Fruit fly (Drosophila melanogaster) whole organism, wandering third instar larva: Measurements from ENCODE around the gene Dsor1.

Experiments
- CG32264 ChIP-seq: fragments of 200-800 bp; sonication (Bioruptor generic); optimal IDR thresholded peaks from 2 replicates; lab custom pipeline; 2016; ENCODE audit warnings: missing biosample characterization, missing genetic modification characterization
- CG9705 ChIP-seq: fragments of 200-800 bp; sonication (Bioruptor generic); optimal IDR thresholded peaks from 2 replicates; lab custom pipeline; 2018; ENCODE audit warnings: missing biosample characterization, mild to moderate bottlenecking, missing genetic modification characterization
- CrebA ChIP-seq: fragments of 200-800 bp; sonication (Bioruptor generic); optimal IDR thresholded peaks from 2 replicates; lab custom pipeline; 2016; ENCODE audit warnings: missing biosample characterization, mild to moderate bottlenecking, missing genetic modification characterization, borderline replicate concordance
- Dfd ChIP-seq: fragments of >200 bp; optimal IDR thresholded peaks from 2 replicates; lab custom pipeline; 2017; ENCODE audit warnings: missing biosample characterization, missing genetic modification characterization
- Dif ChIP-seq: fragments of 200-275, 200-300 bp; sonication (Bioruptor generic); optimal IDR thresholded peaks from 2 replicates; lab custom pipeline; 2018; ENCODE audit warnings: missing biosample characterization, missing genetic modification characterization; ENCODE audit not compliant: partially characterized antibody
- GATAd ChIP-seq: sonication (Bioruptor generic); optimal IDR thresholded peaks from 2 replicates; lab custom pipeline; 2016; ENCODE audit warnings: missing biosample characterization, missing genetic modification characterization
- HLH106 ChIP-seq: fragments of 200-800 bp; optimal IDR thresholded peaks from 3 replicates; lab custom pipeline; 2019; ENCODE audit warnings: missing biosample characterization, mild to moderate bottlenecking, missing genetic modification characterization, moderate library complexity
- Hnf4 ChIP-seq: fragments of 200-800 bp; sonication (Bioruptor generic); optimal IDR thresholded peaks from 2 replicates; lab custom pipeline; 2016; ENCODE audit warnings: missing biosample characterization, mild to moderate bottlenecking, missing genetic modification characterization
- Hr78 ChIP-seq: fragments of >200 bp; optimal IDR thresholded peaks from 2 replicates; lab custom pipeline; 2017; ENCODE audit warnings: missing biosample characterization, missing genetic modification characterization
- Hr83 ChIP-seq: fragments of 200-300 bp; sonication (Bioruptor generic); optimal IDR thresholded peaks from 2 replicates; lab custom pipeline; 2016; ENCODE audit warnings: missing biosample characterization, mild to moderate bottlenecking, missing genetic modification characterization, moderate library complexity; ENCODE audit not compliant: poor library complexity, severe bottlenecking
- Jra ChIP-seq: sonication (Bioruptor generic); optimal IDR thresholded peaks from 2 replicates; lab custom pipeline; 2016; ENCODE audit warnings: missing biosample characterization, missing genetic modification characterization
- Mio ChIP-seq: sonication (Bioruptor generic); optimal IDR thresholded peaks from 2 replicates; lab custom pipeline; 2016; ENCODE audit warnings: missing biosample characterization, missing genetic modification characterization
- Myc ChIP-seq: fragments of >200 bp; optimal IDR thresholded peaks from 2 replicates; lab custom pipeline; 2017
- N ChIP-seq: fragments of >200 bp; optimal IDR thresholded peaks from 2 replicates; lab custom pipeline; 2018; ENCODE audit warnings: missing biosample characterization, missing external identifiers, missing genetic modification characterization
- OdsH ChIP-seq: fragments of 200-800 bp; sonication (Bioruptor generic); optimal IDR thresholded peaks from 2 replicates; lab custom pipeline; 2016; ENCODE audit warnings: missing biosample characterization, mild to moderate bottlenecking, missing genetic modification characterization
- Rel ChIP-seq, 2 experiments: fragments of 200-800 bp; sonication (Bioruptor generic) in 1 of 2; optimal IDR thresholded peaks; 2 replicates in 1 of 2; 3 replicates in 1 of 2; lab custom pipeline; 2016 to 2019; ENCODE audit warnings: mild to moderate bottlenecking in 2 of 2, missing biosample characterization in 2 of 2, missing genetic modification characterization in 2 of 2, moderate library complexity in 1 of 2
- Sp1 ChIP-seq: fragments of 200-800 bp; sonication (Bioruptor generic); optimal IDR thresholded peaks from 3 replicates; lab custom pipeline; 2019; ENCODE audit warnings: missing biosample characterization, mild to moderate bottlenecking, missing genetic modification characterization, moderate library complexity
- br ChIP-seq: fragments of 200-800 bp; sonication (Bioruptor generic); optimal IDR thresholded peaks from 2 replicates; lab custom pipeline; 2016; ENCODE audit warnings: missing biosample characterization, missing genetic modification characterization
- brk ChIP-seq: fragments of 200-800 bp; sonication (Bioruptor generic); optimal IDR thresholded peaks from 2 replicates; lab custom pipeline; 2016; ENCODE audit warnings: missing biosample characterization, mild to moderate bottlenecking, missing genetic modification characterization
- dl ChIP-seq, 2 experiments: fragments of 175-275, 200-275 bp in 1 of 2; fragments of 200-275 bp in 1 of 2; sonication (Bioruptor generic); optimal IDR thresholded peaks; lab custom pipeline; 2018; ENCODE audit warnings: mild to moderate bottlenecking in 2 of 2, missing biosample characterization in 2 of 2, missing genetic modification characterization in 2 of 2, moderate library complexity in 2 of 2; ENCODE audit not compliant: partially characterized antibody in 2 of 2, insufficient read depth in 1 of 2
- h ChIP-seq: fragments of 200-800 bp; sonication (Bioruptor generic); optimal IDR thresholded peaks from 3 replicates; lab custom pipeline; 2016; ENCODE audit warnings: missing biosample characterization, mild to moderate bottlenecking, missing genetic modification characterization
- jim ChIP-seq: fragments of 175-275, 200-325 bp; sonication (Bioruptor generic); optimal IDR thresholded peaks from 2 replicates; lab custom pipeline; 2016; ENCODE audit warnings: missing biosample characterization, mild to moderate bottlenecking, missing genetic modification characterization
- lola ChIP-seq: fragments of >200 bp; optimal IDR thresholded peaks from 2 replicates; lab custom pipeline; 2017; ENCODE audit warnings: missing biosample characterization, missing genetic modification characterization
- pan ChIP-seq: fragments of >200 bp; optimal IDR thresholded peaks from 2 replicates; lab custom pipeline; 2017
- psq ChIP-seq: fragments of 200-800 bp; sonication (Bioruptor generic); optimal IDR thresholded peaks from 3 replicates; lab custom pipeline; 2017; ENCODE audit warnings: missing biosample characterization, mild to moderate bottlenecking, missing genetic modification characterization, moderate library complexity
- rgr ChIP-seq: fragments of 200-800 bp; sonication (Bioruptor generic); optimal IDR thresholded peaks from 3 replicates; lab custom pipeline; 2016; ENCODE audit warnings: missing biosample characterization, mild to moderate bottlenecking, missing genetic modification characterization
- tai ChIP-seq: sonication (Bioruptor generic); optimal IDR thresholded peaks from 2 replicates; lab custom pipeline; 2016; ENCODE audit warnings: missing biosample characterization, missing genetic modification characterization
- usp ChIP-seq: fragments of >200 bp; optimal IDR thresholded peaks from 2 replicates; lab custom pipeline; 2017; ENCODE audit warnings: missing biosample characterization, missing genetic modification characterization
- woc ChIP-seq: sonication (Bioruptor generic); optimal IDR thresholded peaks from 2 replicates; lab custom pipeline; 2016; ENCODE audit warnings: missing biosample characterization, mild to moderate bottlenecking, missing genetic modification characterization

Gene Dsor1

DNA sequence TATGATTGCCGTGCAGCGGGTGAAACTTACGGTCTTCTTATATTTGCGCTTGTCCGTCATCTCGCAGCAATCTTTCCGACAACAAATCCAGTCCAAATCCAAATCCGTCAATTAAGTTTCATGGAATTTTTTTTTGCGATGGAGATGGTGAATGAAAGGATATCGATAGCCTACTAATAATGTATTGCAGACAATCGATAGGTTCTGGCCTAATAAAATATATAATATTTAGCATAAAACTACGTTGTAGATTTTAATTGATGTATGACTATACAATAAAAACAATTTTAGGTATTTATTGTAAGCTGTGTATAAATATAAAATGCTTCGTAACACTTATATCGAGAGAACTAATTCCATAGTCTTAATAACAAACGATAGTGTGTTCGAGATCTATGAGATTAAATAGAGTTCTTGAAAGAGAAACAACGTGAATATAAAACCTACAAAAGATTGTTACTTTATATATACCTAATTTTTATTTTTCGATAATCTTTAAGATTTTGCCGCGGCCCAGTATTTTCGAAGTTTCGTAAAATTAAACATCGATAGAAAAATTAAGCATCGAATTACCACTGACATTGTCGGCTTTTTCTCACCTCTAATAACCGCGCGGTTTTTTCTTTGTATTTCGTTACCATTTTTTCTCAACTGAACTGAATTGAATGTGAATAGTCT lies 25.8 kb downstream of the Dsor1 start, which contains the start of the genes Cfp1 and Aladin:
Gene Cfp1, minus strand, starts transcription at position 131 of the 678 bp plus-strand sequence.
Gene Aladin, plus strand, starts transcription at position 584 of the 678 bp plus-strand sequence.
- no peak for TF ChIP-seq Hr78 (GFP tag; lab: Kevin White, UChicago)
- no peak for TF ChIP-seq Myc (lab: Kevin White, UChicago)
- TF ChIP-seq Hr83 (GFP tag; lab: Kevin White, UChicago): no peak
- TF ChIP-seq OdsH (GFP tag; lab: Kevin White, UChicago): no peak
- no peak for TF ChIP-seq woc (GFP tag; lab: Kevin White, UChicago)
- TF ChIP-seq lola: no peak
- TF ChIP-seq Rel (GFP tag; optimal IDR thresholded peaks at IDR 0.05; lab: Kevin White, UChicago): no peak
- TF ChIP-seq Rel (tag; optimal IDR thresholded peaks at IDR 0.05; lab: Kevin White, UChicago): no peak
- no peak for TF ChIP-seq CrebA
- TF ChIP-seq HLH106 (tag; lab: Kevin White, UChicago): no peak
- TF ChIP-seq usp: no peak
- no peak for TF ChIP-seq CG9705 (GFP tag; lab: Kevin White, UChicago)
- no peak for TF ChIP-seq Mio

DNA sequence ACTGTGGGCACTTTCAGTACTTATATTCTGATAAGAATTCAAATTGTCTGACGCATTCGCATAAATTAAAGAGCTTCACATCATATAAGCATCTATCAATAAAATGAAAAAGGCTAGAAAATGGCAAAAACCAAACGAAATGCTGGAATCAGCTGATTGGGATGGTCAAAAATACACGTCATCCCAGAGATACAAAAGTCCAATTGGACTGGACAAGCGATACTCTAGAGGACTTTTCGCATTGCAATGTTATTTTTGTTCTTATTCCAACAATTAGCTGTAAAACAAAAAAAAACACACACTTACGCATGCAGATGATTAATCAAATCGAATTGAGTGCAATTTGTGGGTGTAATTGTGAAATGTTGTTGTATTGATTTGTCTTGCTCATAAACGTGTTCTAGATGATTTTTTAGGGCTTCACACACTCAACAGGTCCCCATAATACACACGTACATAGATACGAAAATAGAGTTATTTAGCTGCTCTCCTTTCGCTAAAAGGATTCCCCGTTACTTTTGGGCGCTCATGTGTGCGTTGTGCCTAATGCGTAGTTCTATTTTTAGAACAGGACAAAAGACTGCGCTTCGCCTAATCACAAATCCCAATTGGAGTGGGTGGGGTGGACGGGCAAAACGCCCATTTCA lies 35.0 kb downstream of the Dsor1 start:
- TF ChIP-seq Hnf4 (GFP tag; lab: Kevin White, UChicago) (no peak), brk (GFP tag; lab: Kevin White, UChicago) (no peak), jim (GFP tag; lab: Kevin White, UChicago) (no peak), GATAd (GFP tag; lab: Kevin White, UChicago) (no peak), h (GFP tag; lab: Kevin White, UChicago) (no peak), Hr78 (GFP tag; lab: Kevin White, UChicago) (no peak), CG9705 (GFP tag; lab: Kevin White, UChicago) (no peak), br (GFP tag; lab: Kevin White, UChicago) (no peak), Mio (no peak), pan (no peak), CG32264 (GFP tag; lab: Kevin White, UChicago) (no peak), psq (GFP tag; lab: Kevin White, UChicago) (no peak)

- TF ChIP-seq Rel (GFP tag; optimal IDR thresholded peaks at IDR 0.05; lab: Kevin White, UChicago): no peak
- peak; percentile 91 for TF ChIP-seq Rel (tag; optimal IDR thresholded peaks at IDR 0.05; lab: Kevin White, UChicago)
- TF ChIP-seq Sp1 (GFP tag; lab: Kevin White, UChicago): peak; percentile 0
- TF ChIP-seq Dif: no peak
- TF ChIP-seq h (GFP tag; lab: Kevin White, UChicago): peak; percentile 3
- TF ChIP-seq HLH106 (tag; lab: Kevin White, UChicago): no peak
- TF ChIP-seq Hr78 (GFP tag; lab: Kevin White, UChicago): no peak
- TF ChIP-seq Myc (lab: Kevin White, UChicago): peak; percentile 43
Observed at dm6 chrX:9282783-9283289, 35.7 kb downstream of the Dsor1 start, which contains the start of gene c11.1. Gene c11.1, minus strand, starts transcription at chrX:9283117.

DNA sequence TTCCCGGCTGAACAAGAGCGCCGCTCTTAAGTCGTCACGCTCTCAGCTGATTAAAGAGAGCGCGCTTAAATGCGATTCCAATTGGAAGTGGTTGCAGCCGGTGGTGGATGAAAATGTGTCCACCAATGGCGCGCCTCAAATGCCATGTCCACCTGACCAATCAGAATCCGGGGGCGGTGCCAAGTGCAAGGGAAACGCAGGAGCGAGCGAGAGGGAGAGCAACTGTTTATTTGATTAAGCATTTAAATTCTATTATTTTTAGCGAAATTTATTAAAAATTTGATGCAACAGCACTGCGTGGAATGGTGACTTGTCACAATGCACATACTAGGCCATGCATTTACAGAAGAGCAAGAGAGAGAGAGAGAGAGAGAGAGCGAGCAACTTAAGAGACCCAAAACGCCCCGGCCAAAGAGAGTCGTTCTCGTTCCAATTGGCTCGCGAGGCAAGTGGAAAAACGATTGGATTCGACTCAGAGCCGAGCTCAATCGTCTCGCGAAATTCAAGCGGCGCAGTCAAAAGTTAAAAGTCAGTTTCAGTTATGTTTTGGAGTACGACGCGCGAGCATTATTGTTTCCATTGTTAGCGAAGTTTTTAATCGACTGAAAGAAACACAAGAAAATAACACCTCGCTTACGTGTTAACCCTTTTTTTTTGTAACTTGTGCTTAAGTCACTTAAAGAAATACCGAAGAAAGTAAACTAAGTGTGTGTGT lies 37.0 kb downstream of the Dsor1 start, which contains the start of gene lz:
Gene lz, plus strand, starts transcription at position 626 of the 715 bp plus-strand sequence.
- TF ChIP-seq Dif: peak; percentile 80
- no peak for TF ChIP-seq rgr (GFP tag; lab: Kevin White, UChicago)
- peak; percentile 44 to 52 for TF ChIP-seq dl (GFP tag; optimal IDR thresholded peaks at IDR 0.05; lab: Kevin White, UChicago; ENCODE audit: insufficient read depth in 1 of 2, partially characterized antibody in 2 of 2)

DNA sequence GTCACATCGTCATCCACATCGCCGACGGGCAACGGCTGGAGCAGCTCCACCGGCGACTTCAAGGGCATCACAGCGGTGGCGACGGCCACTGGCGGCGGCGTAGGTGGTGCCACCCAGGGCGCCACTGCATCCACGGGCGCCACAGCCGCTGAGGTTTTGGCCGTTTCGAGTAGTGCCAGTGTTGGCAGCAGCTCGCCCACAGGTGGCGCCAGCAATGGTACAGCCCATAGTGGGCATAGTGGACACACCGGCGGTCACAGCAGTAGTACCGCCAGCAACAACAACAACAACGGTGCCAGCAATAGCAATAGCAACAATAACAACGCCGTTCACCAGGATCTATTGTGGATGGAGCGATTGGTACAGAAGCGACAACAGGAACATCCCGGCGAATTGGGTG lies 39.2 kb downstream of the Dsor1 start:
- TF ChIP-seq Rel (GFP tag; optimal IDR thresholded peaks at IDR 0.05; lab: Kevin White, UChicago) (no peak), Rel (tag; optimal IDR thresholded peaks at IDR 0.05; lab: Kevin White, UChicago) (no peak), Myc (lab: Kevin White, UChicago) (no peak), pan (no peak), Dfd (GFP tag; lab: Kevin White, UChicago) (no peak), N (GFP tag; lab: Kevin White, UChicago) (no peak), lola (no peak), tai (no peak), Jra (no peak), dl (GFP tag; optimal IDR thresholded peaks at IDR 0.05; lab: Kevin White, UChicago; ENCODE audit: insufficient read depth in 1 of 2, partially characterized antibody in 2 of 2) (no peak)
- TF ChIP-seq, all 38 proteins: peak for 0
